Worm (Caenorhabditis elegans): ENCODE measurements around the gene srx-20.

The srx-20 gene

ce11 chrIV:6904606-6905005 is 36.7 kb downstream of the srx-20 start:
- TF ChIP-seq unc-39 (tag; optimal IDR thresholded peaks at IDR 0.05) (no peak), lin-13 (tag; optimal IDR thresholded peaks at IDR 0.05) (no peak), blmp-1 (tag; optimal IDR thresholded peaks at IDR 0.05) (no peak), mls-2 (tag; optimal IDR thresholded peaks at IDR 0.05) (no peak)

DNA sequence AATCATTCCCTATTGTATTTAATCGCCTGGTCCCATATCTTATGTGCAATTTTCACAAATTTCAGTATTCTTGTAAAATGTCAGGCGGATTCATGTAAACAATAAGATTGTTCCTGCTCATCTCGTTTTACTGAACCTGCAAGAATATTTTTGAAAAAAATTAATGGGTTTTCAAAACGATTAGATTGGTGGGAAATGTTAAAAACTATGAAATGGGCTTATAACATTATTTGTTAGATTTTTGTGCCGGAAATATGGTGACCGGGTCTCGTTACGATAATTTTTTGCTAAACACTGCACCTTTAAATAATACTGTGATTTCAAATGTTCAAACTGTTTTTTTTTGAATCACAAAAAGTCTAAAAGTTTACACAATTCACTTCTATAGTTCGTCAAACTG is 37.5 kb downstream of the srx-20 start:
- TF ChIP-seq ces-1 (GFP tag; optimal IDR thresholded peaks at IDR 0.05) (no peak), unc-120 (tag; optimal IDR thresholded peaks at IDR 0.05; ENCODE audit: poor library complexity, severe bottlenecking) (no peak), ceh-43 (GFP tag; optimal IDR thresholded peaks at IDR 0.05) (no peak), snpc-4 (tag; optimal IDR thresholded peaks at IDR 0.05) (no peak), ceh-39 (tag; optimal IDR thresholded peaks at IDR 0.05) (no peak), elt-1 (tag; optimal IDR thresholded peaks at IDR 0.05; ENCODE audit: borderline replicate concordance, insufficient read depth) (no peak), nhr-2 (tag; optimal IDR thresholded peaks at IDR 0.05) (no peak), mep-1 (tag; optimal IDR thresholded peaks at IDR 0.05) (no peak), lin-13 (tag; optimal IDR thresholded peaks at IDR 0.05) (no peak), sptf-1 (tag; optimal IDR thresholded peaks at IDR 0.05) (no peak), ham-2 (GFP tag; optimal IDR thresholded peaks at IDR 0.05) (no peak), pha-4 (tag; optimal IDR thresholded peaks at IDR 0.05) (no peak), tbx-8 (GFP tag; optimal IDR thresholded peaks at IDR 0.05) (no peak)

- TF ChIP-seq sptf-1 (tag; optimal IDR thresholded peaks at IDR 0.05), result no peak
- no peak for TF ChIP-seq hlh-1 (tag; optimal IDR thresholded peaks at IDR 0.05)
- TF ChIP-seq lsy-2 (tag; optimal IDR thresholded peaks at IDR 0.05), result no peak
- TF ChIP-seq snpc-4 (tag; optimal IDR thresholded peaks at IDR 0.05), result no peak
- no peak for TF ChIP-seq ceh-39 (tag; optimal IDR thresholded peaks at IDR 0.05)
- no peak for TF ChIP-seq nhr-237 (tag; optimal IDR thresholded peaks at IDR 0.05)
- TF ChIP-seq pha-4 (tag; optimal IDR thresholded peaks at IDR 0.05), result no peak
- TF ChIP-seq drap-1 (GFP tag; optimal IDR thresholded peaks at IDR 0.05), result no peak
- TF ChIP-seq sem-2 (GFP tag; optimal IDR thresholded peaks at IDR 0.05), result no peak
- no peak for TF ChIP-seq nhr-28 (tag; optimal IDR thresholded peaks at IDR 0.05)
- no peak for TF ChIP-seq unc-120 (tag; optimal IDR thresholded peaks at IDR 0.05; ENCODE audit: poor library complexity, severe bottlenecking)
- TF ChIP-seq lin-32 (GFP tag; optimal IDR thresholded peaks at IDR 0.05), result no peak
Observed at ce11 chrIV:6905947-6906489, 38.1 kb downstream of the srx-20 start, which contains the start of the genes T22D1.17 and T22D1.8. Gene T22D1.17 (plus strand): TSS chrIV:6905997. Gene T22D1.8 (minus strand): TSS chrIV:6906348.

- TF ChIP-seq nhr-237 (tag; optimal IDR thresholded peaks at IDR 0.05) (no peak), bed-3 (GFP tag; optimal IDR thresholded peaks at IDR 0.05) (no peak), mep-1 (tag; optimal IDR thresholded peaks at IDR 0.05) (no peak), unc-62 (GFP tag; optimal IDR thresholded peaks at IDR 0.05) (no peak), sptf-1 (tag; optimal IDR thresholded peaks at IDR 0.05) (no peak), nhr-28 (tag; optimal IDR thresholded peaks at IDR 0.05) (no peak), mls-2 (tag; optimal IDR thresholded peaks at IDR 0.05) (no peak), snpc-4 (tag; optimal IDR thresholded peaks at IDR 0.05) (no peak)
Observed at ce11 chrIV:6907487-6907886, 39.6 kb downstream of the srx-20 start.

ce11 chrIV:6909863-6910733 is 42.2 kb downstream of the srx-20 start, which contains the start of the genes rpn-1 and ribo-1:
Gene rpn-1 (minus strand): TSS chrIV:6909913.
Gene ribo-1 (plus strand): TSS chrIV:6910683.
- no peak for TF ChIP-seq nhr-12 (tag; optimal IDR thresholded peaks at IDR 0.05)
- no peak for TF ChIP-seq ham-2 (GFP tag; optimal IDR thresholded peaks at IDR 0.05)
- no peak for TF ChIP-seq unc-120 (tag; optimal IDR thresholded peaks at IDR 0.05; ENCODE audit: poor library complexity, severe bottlenecking)
- peak; percentile 15 for TF ChIP-seq mep-1 (tag; optimal IDR thresholded peaks at IDR 0.05)
- no peak for TF ChIP-seq snpc-4 (tag; optimal IDR thresholded peaks at IDR 0.05)
- no peak for TF ChIP-seq hlh-1 (tag; optimal IDR thresholded peaks at IDR 0.05)
- no peak for TF ChIP-seq blmp-1 (tag; optimal IDR thresholded peaks at IDR 0.05)
- TF ChIP-seq elt-1 (tag; optimal IDR thresholded peaks at IDR 0.05; ENCODE audit: borderline replicate concordance, insufficient read depth), result no peak
- TF ChIP-seq lsy-2 (tag; optimal IDR thresholded peaks at IDR 0.05), result no peak
- no peak for TF ChIP-seq ceh-43 (GFP tag; optimal IDR thresholded peaks at IDR 0.05)
- TF ChIP-seq M03D4.4 (tag; optimal IDR thresholded peaks at IDR 0.05), result no peak
- peak; percentile 22 for TF ChIP-seq nhr-237 (tag; optimal IDR thresholded peaks at IDR 0.05)
- no peak for TF ChIP-seq sptf-1 (tag; optimal IDR thresholded peaks at IDR 0.05)
- TF ChIP-seq flh-1 (GFP tag; optimal IDR thresholded peaks at IDR 0.05), result no peak
- TF ChIP-seq zip-8 (tag; optimal IDR thresholded peaks at IDR 0.05), result no peak
- no peak for TF ChIP-seq unc-39 (tag; optimal IDR thresholded peaks at IDR 0.05)
- TF ChIP-seq unc-62 (GFP tag; optimal IDR thresholded peaks at IDR 0.05), result no peak
- TF ChIP-seq drap-1 (GFP tag; optimal IDR thresholded peaks at IDR 0.05), result no peak

All from whole organism, mixed stage, embryonic.